Worm (Caenorhabditis elegans): ENCODE data around the gene apc-2.

ce11 chrIII:8044187-8044586, 36.2 kb upstream of the apc-2 start, which contains the start of gene K12H4.5:
- no peak for TF ChIP-seq ztf-4 (tag; optimal IDR thresholded peaks at IDR 0.05)
- no peak for TF ChIP-seq nhr-237 (tag; optimal IDR thresholded peaks at IDR 0.05)
- no peak for TF ChIP-seq lin-39 (tag; optimal IDR thresholded peaks at IDR 0.05)
- TF ChIP-seq blmp-1 (tag; optimal IDR thresholded peaks at IDR 0.05; ENCODE audit: insufficient read depth) = no peak
- TF ChIP-seq ceh-82 (tag; optimal IDR thresholded peaks at IDR 0.05) = no peak
- TF ChIP-seq nhr-12 (tag; optimal IDR thresholded peaks at IDR 0.05) = no peak
- TF ChIP-seq sma-3 (GFP tag; optimal IDR thresholded peaks at IDR 0.05) = no peak
- no peak for TF ChIP-seq unc-62 (GFP tag; optimal IDR thresholded peaks at IDR 0.05)
- TF ChIP-seq nhr-77 (tag; optimal IDR thresholded peaks at IDR 0.05) = no peak
- no peak for TF ChIP-seq snpc-4 (tag; optimal IDR thresholded peaks at IDR 0.05)
- no peak for TF ChIP-seq F13H6.1 (tag; optimal IDR thresholded peaks at IDR 0.05)
- no peak for TF ChIP-seq ceh-16 (tag; optimal IDR thresholded peaks at IDR 0.05)
- TF ChIP-seq aly-2 (tag; optimal IDR thresholded peaks at IDR 0.05) = no peak

Data from whole organism, L2 larva.